Fruit fly (Drosophila melanogaster) S2 (cell line): ENCODE measurements around the gene MED1.
A peak's percentile ranks its signal among the peaks of the same experiment; 100 is the strongest.

ENCODE experiments used
- CG8478 ChIP-seq: fragments of >200 bp; optimal IDR thresholded peaks from 2 replicates; lab custom pipeline; 2018
- CTCF ChIP-seq, 2 experiments: fragments of >200 bp; optimal IDR thresholded peaks; 2 replicates each; lab custom pipeline; 2018

MED1 gene

DNA sequence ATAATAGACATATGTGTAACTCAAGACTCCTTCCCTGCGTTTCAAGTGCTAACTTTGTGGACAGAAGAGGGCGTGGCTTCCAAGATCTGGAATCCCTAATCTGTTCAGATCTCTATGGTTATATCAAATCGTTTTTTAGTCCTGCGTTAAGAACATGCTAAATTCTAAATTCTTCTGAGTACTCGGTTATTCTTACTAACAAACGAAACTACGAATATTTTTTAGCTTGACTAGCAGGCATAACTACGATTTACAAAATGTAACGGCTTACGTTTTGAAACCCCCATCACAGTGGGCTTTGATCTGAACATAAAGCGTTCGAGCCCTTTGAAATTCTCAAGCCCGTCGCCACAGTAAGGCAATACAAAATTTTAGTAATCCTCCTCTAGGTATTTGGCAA lies 4.8 kb upstream of the MED1 start, which contains the start of gene CG32445:
TSS of gene CG32445 (plus strand) at position 301 of the 400 bp plus-strand sequence.
- TF ChIP-seq CG8478 (lab: Kevin White, UChicago) (no peak), CTCF (optimal IDR thresholded peaks at IDR 0.05; lab: Kevin White, UChicago) (no peak)

DNA sequence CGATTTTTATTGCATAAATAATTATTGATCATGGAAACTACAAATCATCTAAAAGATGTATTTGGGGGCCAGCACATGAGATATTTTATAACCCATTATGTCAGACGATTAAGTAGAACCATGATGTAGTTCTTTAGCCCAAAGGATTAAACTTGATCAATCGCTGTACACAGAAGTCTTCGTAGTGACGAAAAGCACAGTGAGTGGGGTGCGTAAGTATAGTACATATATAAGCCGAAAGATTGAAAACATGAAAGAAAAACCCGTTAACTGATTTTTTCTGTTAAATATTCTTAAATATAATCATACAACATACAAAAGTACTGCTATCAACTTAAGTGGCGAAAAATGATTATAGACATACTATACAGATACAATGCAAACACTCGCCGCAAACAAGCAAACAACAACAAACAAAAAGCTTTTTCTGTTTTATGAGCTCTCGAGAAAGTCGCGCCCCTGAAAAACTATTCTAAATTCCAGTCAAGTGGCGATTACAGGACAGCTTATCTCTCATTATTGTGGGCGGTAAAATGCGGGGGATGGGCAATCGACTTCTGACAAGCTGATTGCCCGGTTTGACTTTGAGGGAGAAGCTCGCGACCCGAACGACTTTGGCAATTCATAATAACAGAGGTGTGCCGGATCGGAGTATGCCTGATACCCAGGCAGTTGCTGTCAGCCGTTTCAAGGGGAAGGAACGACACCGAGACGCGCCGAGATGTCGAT lies 2.2 kb upstream of the MED1 start, which contains the start of gene CG32444:
TSS of gene CG32444 (plus strand) at position 683 of the 729 bp plus-strand sequence.
- no peak for TF ChIP-seq CTCF (optimal IDR thresholded peaks at IDR 0.05; lab: Kevin White, UChicago)
- TF ChIP-seq CG8478 (lab: Kevin White, UChicago), result no peak

DNA sequence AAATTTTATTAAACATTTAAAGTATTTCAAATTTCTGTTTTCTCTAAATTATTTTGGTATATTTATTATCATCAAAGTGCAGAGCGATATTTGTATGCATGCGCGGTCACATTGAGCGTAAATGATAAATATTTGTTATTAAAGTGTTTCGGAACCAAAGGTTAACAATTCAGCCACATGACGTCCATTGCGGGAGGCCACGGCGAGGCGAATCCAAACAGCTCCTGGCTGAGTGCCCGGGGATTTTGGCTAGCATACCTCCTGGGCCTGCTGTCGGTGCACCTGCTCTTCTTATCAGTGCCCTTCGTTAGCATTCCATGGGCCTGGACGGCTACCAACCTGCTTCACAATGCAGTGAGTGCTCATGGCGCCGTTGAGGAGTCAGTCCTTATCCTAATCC lies 962 bp upstream of the MED1 start, which contains the start of gene ORMDL:
TSS of gene ORMDL (plus strand) at position 98 of the 400 bp plus-strand sequence.
- TF ChIP-seq CTCF (optimal IDR thresholded peaks at IDR 0.05; lab: Kevin White, UChicago) (no peak), CG8478 (lab: Kevin White, UChicago) (no peak)

DNA sequence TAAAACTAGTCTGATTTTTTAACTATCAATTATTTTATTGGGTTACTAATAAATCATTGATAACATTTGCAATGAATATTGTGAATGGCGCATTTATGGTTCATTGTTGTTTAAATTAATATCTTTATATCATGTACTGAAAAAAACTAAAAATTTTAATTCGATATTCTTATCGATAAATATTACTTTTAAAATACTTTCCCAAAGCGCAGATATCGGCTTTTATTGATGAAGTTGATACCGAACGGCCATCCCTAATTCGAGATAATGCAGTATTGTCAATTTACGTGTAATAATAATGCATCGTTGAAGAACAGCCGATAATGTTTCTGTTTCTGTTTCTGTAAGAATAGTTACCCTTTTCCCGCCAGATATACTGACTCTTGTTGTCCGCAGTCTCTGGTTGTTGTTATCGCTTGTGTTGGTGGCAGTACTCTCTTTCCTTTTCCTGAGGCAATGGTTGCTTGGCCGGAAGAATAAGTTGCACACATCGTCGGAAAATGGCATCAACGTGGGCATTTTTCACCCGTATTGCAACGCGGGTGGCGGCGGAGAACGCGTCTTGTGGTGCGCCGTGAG lies 8.1 kb downstream of the MED1 start:
- TF ChIP-seq CTCF (optimal IDR thresholded peaks at IDR 0.05; lab: Kevin White, UChicago) (no peak), CG8478 (lab: Kevin White, UChicago) (no peak)

DNA sequence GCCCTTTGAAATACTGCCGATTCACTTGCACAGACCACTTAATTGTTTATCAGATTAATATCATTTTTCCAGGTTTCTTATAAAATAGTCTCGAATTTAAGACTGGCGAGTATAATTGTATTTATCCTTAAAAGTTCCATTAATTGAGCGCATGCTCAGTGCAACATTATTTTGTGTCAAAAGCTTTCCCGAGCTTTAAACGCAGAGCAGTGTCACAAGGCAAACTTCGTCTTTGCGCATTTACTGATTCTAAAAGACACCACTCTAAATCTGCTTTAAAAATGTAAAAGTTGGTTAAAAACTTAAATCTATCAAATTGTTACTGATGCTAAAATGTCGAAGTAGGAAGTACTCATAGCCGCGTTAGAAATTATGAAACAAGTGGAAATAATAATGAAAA lies 8.7 kb downstream of the MED1 start, which contains the start of the genes CG7166 and Alg11:
TSS of gene CG7166 (minus strand) at position 101 of the 400 bp plus-strand sequence.
TSS of gene Alg11 (plus strand) at position 260 of the 400 bp plus-strand sequence.
- TF ChIP-seq CTCF (optimal IDR thresholded peaks at IDR 0.05; lab: Kevin White, UChicago) (no peak), CG8478 (lab: Kevin White, UChicago) (no peak)

DNA sequence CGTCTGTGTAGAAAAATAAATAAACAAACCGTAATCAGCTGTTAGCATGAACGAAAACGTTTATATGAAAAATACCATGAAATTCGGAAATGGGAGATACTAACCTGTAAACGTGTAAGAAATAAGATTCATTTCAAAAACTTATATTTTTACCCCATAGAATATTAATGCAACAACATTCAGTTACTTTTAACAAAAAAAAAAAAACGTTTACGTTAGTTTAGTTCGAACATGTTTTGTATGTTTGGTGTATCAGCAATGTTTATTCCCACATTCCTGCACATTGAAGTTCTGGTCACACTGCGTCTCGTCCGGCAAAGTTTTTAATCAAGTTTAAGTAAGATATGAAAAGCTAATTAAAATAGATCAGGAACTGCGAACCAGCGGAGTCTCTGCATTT lies 16.9 kb downstream of the MED1 start, which contains the start of the genes S1P and CG11307:
TSS of gene S1P (minus strand) at position 23 of the 400 bp plus-strand sequence.
TSS of gene CG11307 (plus strand) at position 270 of the 400 bp plus-strand sequence.
- TF ChIP-seq CG8478 (lab: Kevin White, UChicago), result no peak
- TF ChIP-seq CTCF (optimal IDR thresholded peaks at IDR 0.05; lab: Kevin White, UChicago), result no peak

DNA sequence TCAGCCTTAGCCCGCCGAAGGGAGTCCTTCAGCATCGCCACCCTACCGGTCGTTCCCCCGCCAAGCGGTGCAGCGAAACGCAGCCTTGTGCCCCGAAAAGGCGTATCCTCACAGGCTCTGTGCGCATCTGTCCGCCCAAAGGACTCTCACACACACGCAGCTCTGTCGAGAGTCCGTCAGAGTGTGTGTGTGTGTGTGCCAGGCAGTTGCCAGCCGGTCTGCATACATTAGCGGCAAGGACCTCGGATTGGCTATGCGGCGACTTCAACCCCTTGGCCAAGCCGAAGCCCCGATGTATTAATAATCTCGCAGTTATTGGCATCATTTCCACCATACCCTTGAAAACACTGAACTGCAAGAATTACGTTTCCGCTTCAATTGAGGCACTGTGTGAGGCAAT lies 23.7 kb downstream of the MED1 start:
- TF ChIP-seq CTCF (optimal IDR thresholded peaks at IDR 0.05; lab: Kevin White, UChicago) (no peak), CG8478 (lab: Kevin White, UChicago) (no peak)

DNA sequence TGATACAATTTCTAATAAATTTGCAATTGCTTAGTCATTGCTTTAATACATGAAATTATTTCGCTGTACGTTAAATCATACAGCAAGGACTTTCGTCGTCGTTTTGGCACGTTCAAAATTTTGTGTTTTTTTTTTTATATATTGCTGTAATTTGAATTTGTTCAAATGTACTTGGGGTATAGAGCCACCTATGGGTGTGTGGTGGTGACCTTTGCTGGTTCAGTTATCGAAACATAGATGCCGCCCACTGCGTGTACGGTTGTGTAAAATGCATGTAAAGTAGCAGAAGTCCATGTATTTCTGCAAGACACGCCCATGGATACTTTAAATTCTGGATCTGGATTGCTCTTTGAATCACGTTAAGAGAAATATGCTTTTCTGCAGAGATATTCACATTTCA lies 30.0 kb downstream of the MED1 start:
- TF ChIP-seq CG8478 (lab: Kevin White, UChicago) (no peak), CTCF (optimal IDR thresholded peaks at IDR 0.05; lab: Kevin White, UChicago) (peak; percentile 99 to 100)

DNA sequence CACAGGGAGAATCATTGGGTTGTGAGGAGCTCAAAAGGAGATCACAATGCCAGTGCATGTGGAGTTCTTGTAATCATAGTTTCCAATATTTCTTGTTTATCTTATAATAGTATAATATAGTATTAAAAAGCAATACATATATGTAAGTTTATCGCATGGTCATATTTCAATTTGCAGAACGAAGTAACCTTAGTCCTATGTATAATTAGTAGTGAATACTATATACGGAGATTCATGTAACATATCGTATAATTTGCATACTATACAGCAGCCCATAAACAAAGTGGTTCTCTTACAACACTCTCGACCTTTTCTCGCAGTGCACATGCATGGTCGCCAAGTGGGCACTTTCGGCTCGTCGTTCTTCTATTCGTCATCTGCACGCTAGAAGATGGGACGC lies 32.0 kb downstream of the MED1 start:
- no peak for TF ChIP-seq CG8478 (lab: Kevin White, UChicago)
- no peak for TF ChIP-seq CTCF (optimal IDR thresholded peaks at IDR 0.05; lab: Kevin White, UChicago)

DNA sequence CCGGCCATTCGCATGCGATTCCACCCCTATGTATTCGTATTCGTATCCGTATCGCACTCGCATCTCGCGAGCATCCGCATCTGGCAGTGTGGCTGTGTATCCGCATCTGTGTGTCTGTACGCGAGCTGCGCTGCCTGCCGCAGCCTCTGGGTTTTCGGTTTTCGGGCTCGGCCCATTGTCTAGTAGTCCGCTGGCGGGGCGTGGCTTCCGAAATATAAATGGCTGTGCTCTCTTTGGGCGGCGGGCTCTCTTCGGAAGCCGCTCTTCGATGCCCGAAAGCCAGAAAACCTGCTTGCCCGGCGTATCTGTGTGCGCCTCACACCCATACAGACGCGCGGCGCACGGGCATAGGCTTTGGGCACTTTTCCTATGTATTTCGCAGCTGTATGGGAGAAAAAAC lies 35.9 kb downstream of the MED1 start:
- no peak for TF ChIP-seq CTCF (optimal IDR thresholded peaks at IDR 0.05; lab: Kevin White, UChicago)
- TF ChIP-seq CG8478 (lab: Kevin White, UChicago), result no peak

DNA sequence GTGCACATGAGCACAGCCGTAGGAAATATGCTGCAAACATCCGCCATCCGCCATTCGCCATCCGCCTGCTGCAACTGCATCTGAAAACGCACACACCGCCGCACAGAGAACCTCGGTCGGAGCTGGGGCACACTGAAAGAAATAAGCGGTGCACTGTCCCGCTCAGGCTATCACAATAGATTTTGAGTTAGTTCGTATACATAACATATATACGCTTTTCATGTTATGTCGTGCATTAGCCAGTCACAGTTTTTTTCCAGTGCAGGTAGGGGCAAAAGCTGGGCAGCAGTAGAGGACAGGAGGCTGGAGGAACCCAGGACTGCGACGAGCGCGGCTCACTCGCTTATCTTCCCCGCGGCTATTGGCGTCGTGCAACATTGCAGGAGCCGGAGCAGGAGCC lies 39.8 kb downstream of the MED1 start:
- TF ChIP-seq CTCF (optimal IDR thresholded peaks at IDR 0.05; lab: Kevin White, UChicago) (no peak), CG8478 (lab: Kevin White, UChicago) (no peak)

DNA sequence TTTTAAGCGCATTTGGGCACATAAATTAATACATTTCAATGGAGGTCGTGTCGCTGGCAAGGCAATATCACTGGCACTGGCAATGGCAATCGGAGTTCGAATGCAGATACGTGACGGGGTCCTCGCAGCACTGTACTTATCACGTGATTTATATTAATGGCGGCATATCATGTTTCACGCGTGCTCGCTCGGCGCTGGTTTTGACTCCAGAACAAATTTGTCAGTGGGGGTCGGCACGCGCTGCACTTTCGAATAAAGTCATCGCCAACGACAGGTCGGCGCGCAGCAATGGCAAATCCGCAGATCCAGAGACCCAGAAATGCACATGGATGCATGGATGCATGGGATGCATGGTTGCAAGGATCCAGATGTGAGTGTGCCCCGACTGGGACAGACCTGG lies 43.0 kb downstream of the MED1 start:
- no peak for TF ChIP-seq CG8478 (lab: Kevin White, UChicago)
- TF ChIP-seq CTCF (optimal IDR thresholded peaks at IDR 0.05; lab: Kevin White, UChicago), result no peak

DNA sequence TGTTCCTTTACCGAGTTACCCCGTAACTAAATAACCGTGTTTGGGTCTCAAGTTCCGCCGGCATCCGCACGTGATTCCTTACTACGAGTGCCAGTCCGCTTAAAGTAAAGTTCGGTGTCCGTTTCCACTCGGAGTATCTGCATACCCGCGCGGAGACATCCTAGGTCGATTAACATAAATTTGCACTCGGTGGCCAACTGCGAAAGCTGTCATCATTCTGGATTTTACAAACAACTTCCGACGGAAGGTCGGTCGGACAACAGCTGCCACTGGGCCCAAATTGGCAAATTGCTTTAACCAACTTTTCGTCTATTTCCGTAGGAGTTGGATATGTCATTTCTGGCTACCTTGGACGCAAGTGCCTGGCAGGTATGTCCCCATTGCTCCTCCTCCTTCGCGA lies 47.7 kb downstream of the MED1 start, which contains the start of gene TfAP-2:
TSS of gene TfAP-2 (plus strand) at position 301 of the 400 bp plus-strand sequence.
- no peak for TF ChIP-seq CG8478 (lab: Kevin White, UChicago)
- TF ChIP-seq CTCF (optimal IDR thresholded peaks at IDR 0.05; lab: Kevin White, UChicago), result no peak

DNA sequence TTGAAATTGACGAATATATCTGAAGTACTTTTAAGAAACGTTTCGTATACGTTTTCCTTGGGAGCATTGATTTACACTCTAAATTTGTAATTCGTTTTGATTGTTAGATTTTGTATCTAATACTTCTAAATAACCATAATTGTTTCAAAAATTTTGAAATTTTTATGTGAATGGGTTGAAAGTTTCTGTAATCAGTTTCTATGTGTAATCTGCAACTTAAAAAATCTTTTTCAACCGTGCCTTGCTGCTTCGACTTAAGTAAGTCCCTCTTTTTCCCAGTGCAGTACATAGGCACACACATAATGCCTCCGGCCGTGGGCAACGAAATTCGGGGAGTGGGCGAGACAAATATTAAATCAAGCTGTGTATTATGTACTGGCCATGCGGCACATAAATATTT lies 48.8 kb downstream of the MED1 start:
- TF ChIP-seq CTCF (optimal IDR thresholded peaks at IDR 0.05; lab: Kevin White, UChicago) (no peak), CG8478 (lab: Kevin White, UChicago) (no peak)

DNA sequence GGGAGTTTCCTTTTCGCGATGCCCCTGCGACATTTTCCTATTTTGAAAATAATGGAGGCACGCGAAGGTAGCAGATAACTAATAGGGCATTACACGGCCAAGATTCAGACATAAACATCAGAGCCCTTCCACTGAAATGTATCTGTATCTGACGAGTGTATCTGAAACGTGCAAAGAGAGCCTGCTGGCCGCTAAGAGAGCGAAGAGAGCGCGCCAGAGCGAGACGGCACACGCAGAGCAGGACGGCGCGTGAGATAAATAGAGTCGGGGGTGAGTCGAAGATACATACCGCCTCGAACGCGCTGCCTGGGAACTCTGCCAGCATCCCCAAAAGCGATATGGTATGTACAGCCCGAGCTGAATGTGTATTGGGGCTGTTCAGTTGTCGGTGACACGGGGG lies 49.6 kb downstream of the MED1 start:
- TF ChIP-seq CTCF (optimal IDR thresholded peaks at IDR 0.05; lab: Kevin White, UChicago), result peak in 1 of 2 experiments; percentile 3
- no peak for TF ChIP-seq CG8478 (lab: Kevin White, UChicago)
